Fruit fly (Drosophila melanogaster): Measurements from ENCODE around the gene CG15312.

DNA sequence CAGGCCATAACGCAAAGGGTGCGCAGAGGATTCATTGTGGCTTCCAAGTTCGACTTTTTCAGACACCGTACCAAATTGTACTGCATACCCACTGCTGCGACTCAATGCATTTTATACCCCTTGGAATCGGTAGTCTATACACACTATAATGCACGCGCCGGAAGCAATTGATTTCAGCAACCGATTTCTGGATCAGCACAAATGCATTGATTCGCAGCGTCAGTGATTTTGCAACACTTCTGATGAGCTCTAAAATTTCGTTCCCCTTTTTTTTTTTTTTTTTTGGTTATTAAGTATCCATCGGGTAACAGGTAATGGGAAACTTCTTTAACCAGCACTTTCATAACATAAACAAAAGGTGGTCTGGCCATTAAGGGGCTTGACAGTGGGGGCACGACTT lies 18.1 kb downstream of the CG15312 start, which contains the start of gene Yp2:
- TF ChIP-seq gro (GFP tag; optimal IDR thresholded peaks at IDR 0.05) (no peak), ase (GFP tag; IDR thresholded peaks at IDR 0.05) (no peak), CG8281 (tag; optimal IDR thresholded peaks at IDR 0.05) (no peak), CG10274 (GFP tag; optimal IDR thresholded peaks at IDR 0.05) (no peak), lmd (GFP tag; IDR thresholded peaks at IDR 0.05) (no peak), az2 (GFP tag; optimal IDR thresholded peaks at IDR 0.05) (no peak), CG4404 (GFP tag; IDR thresholded peaks at IDR 0.05) (no peak), Elba2 (GFP tag; optimal IDR thresholded peaks at IDR 0.05) (no peak), Bgb (GFP tag; IDR thresholded peaks at IDR 0.05; ENCODE audit: partially characterized antibody) (no peak), ab (GFP tag; optimal IDR thresholded peaks at IDR 0.05) (no peak), CG8944 (GFP tag; optimal IDR thresholded peaks at IDR 0.05) (no peak)
